Worm (Caenorhabditis elegans): ENCODE measurements around the gene lin-24.

DNA sequence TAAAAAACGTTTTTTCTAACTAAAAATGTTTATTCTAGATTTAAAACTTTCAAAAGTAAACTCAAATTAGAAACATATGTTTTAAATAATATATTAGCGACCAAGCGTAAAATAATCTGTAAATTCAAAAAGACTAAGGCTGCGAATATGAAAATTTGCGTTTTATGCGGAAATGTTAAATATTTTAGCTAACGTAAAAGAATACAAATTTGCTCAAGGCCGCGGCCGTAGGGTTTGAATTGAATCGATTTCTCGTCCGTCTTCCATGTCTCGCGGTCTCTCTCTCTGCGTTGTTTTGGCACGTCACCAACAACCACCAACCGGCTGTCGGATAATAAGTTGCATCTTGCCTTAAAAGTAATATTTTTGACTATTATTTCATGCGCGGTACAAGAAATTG, 35.5 kb upstream of the lin-24 start, which contains the start of gene F11A10.5:
- no peak for TF ChIP-seq fkh-10 (GFP tag; optimal IDR thresholded peaks at IDR 0.05)
- TF ChIP-seq ama-1 (optimal IDR thresholded peaks at IDR 0.05), result no peak
- TF ChIP-seq pha-4 (tag; optimal IDR thresholded peaks at IDR 0.05), result no peak
- TF ChIP-seq ceh-9 (tag; optimal IDR thresholded peaks at IDR 0.05), result no peak
- no peak for TF ChIP-seq sea-2 (GFP tag; optimal IDR thresholded peaks at IDR 0.05)
- TF ChIP-seq mdl-1 (tag; optimal IDR thresholded peaks at IDR 0.05), result no peak
- no peak for TF ChIP-seq nhr-28 (tag; optimal IDR thresholded peaks at IDR 0.05)
- TF ChIP-seq nhr-77 (tag; optimal IDR thresholded peaks at IDR 0.05), result no peak
- no peak for TF ChIP-seq egl-27 (tag; optimal IDR thresholded peaks at IDR 0.05)
